Worm (Caenorhabditis elegans) whole organism, L1 larva: Measurements from ENCODE around the gene W04B5.8.

Experiments used
- C16A3.4 ChIP-seq: fragments of 150-350 bp; optimal IDR thresholded peaks from 2 replicates; lab custom pipeline; 2014; ENCODE audit warnings: missing biosample characterization, missing genetic modification characterization
- F16B12.6 ChIP-seq: fragments of 150-350 bp; optimal IDR thresholded peaks from 2 replicates; lab custom pipeline; 2014; ENCODE audit warnings: missing biosample characterization, missing genetic modification characterization
- blmp-1 ChIP-seq: fragments of 150-350 bp; optimal IDR thresholded peaks from 2 replicates; lab custom pipeline; 2014; ENCODE audit warnings: missing biosample characterization, missing genetic modification characterization
- ceh-8 ChIP-seq: fragments of 200-800 bp; sonication (Bioruptor generic); optimal IDR thresholded peaks from 2 replicates; lab custom pipeline; 2018; ENCODE audit warnings: mild to moderate bottlenecking, missing genetic modification characterization, moderate library complexity, missing compliant biosample characterization
- ceh-82 ChIP-seq, 3 experiments: fragments of 150-350 bp in 1 of 3; sonication (generic microtip) in 2 of 3; optimal IDR thresholded peaks; 2 replicates each; lab custom pipeline; 2014 to 2017; ENCODE audit warnings: missing biosample characterization in 3 of 3, missing genetic modification characterization in 3 of 3
- ceh-88 ChIP-seq: fragments of 200-800 bp; sonication (Bioruptor generic); IDR thresholded peaks from 2 replicates; pipeline ENCODE4 v1.3.6; 2022; ENCODE audit warnings: missing genetic modification characterization, missing compliant biosample characterization
- dpl-1 ChIP-seq, 3 experiments: fragments of 150-350 bp in 2 of 3; sonication (generic microtip) in 1 of 3; optimal IDR thresholded peaks; 2 replicates each; lab custom pipeline; 2014 to 2017; ENCODE audit warnings: missing biosample characterization in 3 of 3, missing genetic modification characterization in 3 of 3, missing genetic modification reagents in 3 of 3
- efl-1 ChIP-seq, 4 experiments: fragments of 150-350 bp; optimal IDR thresholded peaks in 3 of 4; peaks in 1 of 4; 1 replicate in 1 of 4; 2 replicates in 3 of 4; lab custom pipeline; 2014; ENCODE audit warnings: missing biosample characterization in 2 of 4, missing genetic modification characterization in 2 of 4, missing genetic modification reagents in 2 of 4
- egl-13 ChIP-seq: sonication (generic microtip); optimal IDR thresholded peaks from 2 replicates; lab custom pipeline; 2016; ENCODE audit warnings: missing genotype, missing genetic modification reagents, missing genetic modification characterization, missing compliant biosample characterization
- elt-2 ChIP-seq: sonication (generic microtip); optimal IDR thresholded peaks from 2 replicates; lab custom pipeline; 2016; ENCODE audit warnings: missing genetic modification characterization, mild to moderate bottlenecking, inconsistent platforms, missing compliant biosample characterization, missing genetic modification reagents
- elt-3 ChIP-seq, 6 experiments: fragments of 150-350 bp in 1 of 6; sonication (generic microtip); optimal IDR thresholded peaks; 2 replicates each; lab custom pipeline; 2017 to 2018; ENCODE audit warnings: missing biosample characterization in 6 of 6, missing genetic modification characterization in 6 of 6, inconsistent platforms in 1 of 6
- fkh-8 ChIP-seq: sonication (generic microtip); optimal IDR thresholded peaks from 2 replicates; lab custom pipeline; 2016; ENCODE audit warnings: mild to moderate bottlenecking, missing genetic modification characterization, missing compliant biosample characterization
- hlh-4 ChIP-seq: sonication (generic microtip); optimal IDR thresholded peaks from 2 replicates; lab custom pipeline; 2016; ENCODE audit warnings: mild to moderate bottlenecking, missing genetic modification characterization, missing compliant biosample characterization
- isw-1 ChIP-seq: fragments of 200-800 bp; sonication (Bioruptor generic); IDR thresholded peaks from 2 replicates; pipeline ENCODE4 v1.3.6; 2022; ENCODE audit warnings: missing genetic modification characterization, missing compliant biosample characterization
- jun-1 ChIP-seq: fragments of 150-350 bp; optimal IDR thresholded peaks from 2 replicates; lab custom pipeline; 2014; ENCODE audit warnings: missing biosample characterization, missing genetic modification reagents, missing genetic modification characterization
- lin-13 ChIP-seq: fragments of 150-350 bp; optimal IDR thresholded peaks from 2 replicates; lab custom pipeline; 2014; ENCODE audit warnings: missing biosample characterization, missing genetic modification reagents, missing genetic modification characterization
- lin-14 ChIP-seq: fragments of 200-800 bp; sonication (Bioruptor generic); optimal IDR thresholded peaks from 2 replicates; lab custom pipeline; 2018; ENCODE audit warnings: mild to moderate bottlenecking, missing genetic modification characterization, moderate library complexity, missing compliant biosample characterization
- lin-15B ChIP-seq: fragments of 150-350 bp; sonication (generic microtip); optimal IDR thresholded peaks from 3 replicates; lab custom pipeline; 2014; ENCODE audit warnings: missing biosample characterization, missing genetic modification characterization
- lin-35 ChIP-seq, 2 experiments: fragments of 150-350 bp; optimal IDR thresholded peaks; 2 replicates each; lab custom pipeline; 2014; ENCODE audit warnings: missing biosample characterization in 2 of 2, missing genetic modification characterization in 2 of 2, missing genetic modification reagents in 2 of 2
- lin-39 ChIP-seq: fragments of 150-350 bp; optimal IDR thresholded peaks from 2 replicates; lab custom pipeline; 2014; ENCODE audit warnings: missing biosample characterization, missing genetic modification reagents, missing genetic modification characterization
- lsy-2 ChIP-seq, 2 experiments: fragments of 150-350 bp; optimal IDR thresholded peaks; 2 replicates each; lab custom pipeline; 2014; ENCODE audit warnings: missing biosample characterization in 2 of 2, missing genetic modification characterization in 2 of 2
- mdl-1 ChIP-seq, 2 experiments: fragments of 150-350 bp; optimal IDR thresholded peaks; 2 replicates each; lab custom pipeline; 2014 to 2017; ENCODE audit warnings: missing biosample characterization in 2 of 2, missing genetic modification characterization in 2 of 2, inconsistent platforms in 1 of 2
- mep-1 ChIP-seq: fragments of 150-350 bp; optimal IDR thresholded peaks from 2 replicates; lab custom pipeline; 2014; ENCODE audit warnings: missing biosample characterization, missing genetic modification characterization
- nhr-11 ChIP-seq: fragments of 150-350 bp; optimal IDR thresholded peaks from 2 replicates; lab custom pipeline; 2014; ENCODE audit warnings: missing biosample characterization, missing genetic modification characterization
- nhr-19 ChIP-seq: fragments of 200-800 bp; sonication (Bioruptor generic); conservative IDR thresholded peaks from 2 replicates; pipeline ENCODE4 v1.3.6; 2022; ENCODE audit warnings: missing genetic modification characterization, missing compliant biosample characterization
- nhr-20 ChIP-seq: sonication (generic microtip); optimal IDR thresholded peaks from 2 replicates; lab custom pipeline; 2016; ENCODE audit warnings: mild to moderate bottlenecking, missing genetic modification characterization, missing compliant biosample characterization
- nhr-237 ChIP-seq: fragments of 150-350 bp; optimal IDR thresholded peaks from 2 replicates; lab custom pipeline; 2014; ENCODE audit warnings: missing biosample characterization, missing genetic modification characterization
- nhr-47 ChIP-seq: sonication (generic microtip); optimal IDR thresholded peaks from 2 replicates; lab custom pipeline; 2016; ENCODE audit warnings: mild to moderate bottlenecking, missing genetic modification characterization, moderate library complexity, missing compliant biosample characterization
- nhr-71 ChIP-seq: sonication (generic microtip); optimal IDR thresholded peaks from 2 replicates; lab custom pipeline; 2016; ENCODE audit warnings: mild to moderate bottlenecking, missing genetic modification characterization, moderate library complexity, missing compliant biosample characterization
- nhr-77 ChIP-seq: fragments of 150-350 bp; optimal IDR thresholded peaks from 2 replicates; lab custom pipeline; 2014; ENCODE audit warnings: missing biosample characterization, missing genetic modification characterization
- nhr-85 ChIP-seq: sonication (generic microtip); peaks from one replicate; lab custom pipeline; 2016; ENCODE audit warnings: missing genetic modification characterization, inconsistent platforms, missing compliant biosample characterization
- nhr-90 ChIP-seq: sonication (generic microtip); optimal IDR thresholded peaks from 2 replicates; lab custom pipeline; 2016; ENCODE audit warnings: mild to moderate bottlenecking, missing genetic modification characterization, missing compliant biosample characterization; ENCODE audit not compliant: poor library complexity
- pax-3 ChIP-seq: fragments of 200-800 bp; sonication (Bioruptor generic); optimal IDR thresholded peaks from 2 replicates; lab custom pipeline; 2018; ENCODE audit warnings: mild to moderate bottlenecking, missing genetic modification characterization, moderate library complexity, missing compliant biosample characterization
- pqm-1 ChIP-seq: sonication (generic microtip); optimal IDR thresholded peaks from 3 replicates; lab custom pipeline; 2017; ENCODE audit warnings: missing biosample characterization, missing genetic modification characterization
- rnt-1 ChIP-seq: sonication (generic microtip); optimal IDR thresholded peaks from 2 replicates; lab custom pipeline; 2016; ENCODE audit warnings: mild to moderate bottlenecking, missing genetic modification characterization, moderate library complexity, missing compliant biosample characterization
- skn-1 ChIP-seq: fragments of 150-350 bp; optimal IDR thresholded peaks from 2 replicates; lab custom pipeline; 2014; ENCODE audit warnings: missing biosample characterization, missing genetic modification characterization
- snpc-4 ChIP-seq: fragments of 150-350 bp; optimal IDR thresholded peaks from 2 replicates; lab custom pipeline; 2014; ENCODE audit warnings: missing biosample characterization, missing genetic modification characterization
- snu-23 ChIP-seq: sonication (generic microtip); optimal IDR thresholded peaks from 2 replicates; lab custom pipeline; 2016; ENCODE audit warnings: missing genetic modification characterization, missing compliant biosample characterization
- swsn-7 ChIP-seq: sonication (generic microtip); optimal IDR thresholded peaks from 2 replicates; lab custom pipeline; 2016; ENCODE audit warnings: missing genetic modification characterization, missing compliant biosample characterization
- unc-130 ChIP-seq: fragments of 150-350 bp; optimal IDR thresholded peaks from 2 replicates; lab custom pipeline; 2017; ENCODE audit warnings: missing biosample characterization, missing genetic modification characterization, inconsistent platforms
- unc-62 ChIP-seq: fragments of 150-350 bp; optimal IDR thresholded peaks from 2 replicates; lab custom pipeline; 2014; ENCODE audit warnings: missing biosample characterization, missing genetic modification reagents, missing genetic modification characterization
- unc-86 ChIP-seq: sonication (generic microtip); optimal IDR thresholded peaks from 2 replicates; lab custom pipeline; 2016; ENCODE audit warnings: missing genetic modification characterization, missing compliant biosample characterization
- vab-15 ChIP-seq: sonication (generic microtip); optimal IDR thresholded peaks from 2 replicates; lab custom pipeline; 2017; ENCODE audit warnings: missing genotype, mild to moderate bottlenecking, missing genetic modification characterization, missing compliant biosample characterization
- xbp-1 ChIP-seq: sonication (generic microtip); optimal IDR thresholded peaks from 2 replicates; lab custom pipeline; 2016; ENCODE audit warnings: missing genetic modification characterization, missing compliant biosample characterization
- zag-1 ChIP-seq: fragments of 150-350 bp; optimal IDR thresholded peaks from 2 replicates; lab custom pipeline; 2014; ENCODE audit warnings: missing biosample characterization, missing genetic modification characterization

Gene W04B5.8

DNA sequence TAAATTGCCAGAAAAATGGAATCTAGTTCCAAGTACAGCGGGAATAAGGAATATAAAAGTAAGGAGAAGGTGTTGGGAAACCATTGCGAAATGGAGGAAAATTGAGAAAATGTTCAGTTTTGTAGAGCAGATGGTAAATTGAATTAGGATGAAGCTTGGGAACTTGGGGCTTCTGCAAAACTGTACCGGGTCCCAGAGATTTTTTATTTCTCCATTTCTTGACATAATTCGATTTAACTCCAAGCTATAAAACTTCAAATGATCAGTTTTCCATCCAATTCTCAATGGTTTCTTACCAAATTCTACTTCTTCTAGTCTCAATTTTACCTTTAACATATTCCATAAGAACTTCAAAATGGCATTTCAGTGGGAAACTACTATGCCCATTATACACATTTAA lies 42.1 kb downstream of the W04B5.8 start, which contains the start of the genes E02H9.9 and E02H9.1:
Gene E02H9.9, minus strand, starts transcription at position 101 of the 400 bp plus-strand sequence.
Gene E02H9.1, plus strand, starts transcription at position 285 of the 400 bp plus-strand sequence.
- TF ChIP-seq pax-3 (tag; lab: Kevin White, UChicago), result no peak

DNA sequence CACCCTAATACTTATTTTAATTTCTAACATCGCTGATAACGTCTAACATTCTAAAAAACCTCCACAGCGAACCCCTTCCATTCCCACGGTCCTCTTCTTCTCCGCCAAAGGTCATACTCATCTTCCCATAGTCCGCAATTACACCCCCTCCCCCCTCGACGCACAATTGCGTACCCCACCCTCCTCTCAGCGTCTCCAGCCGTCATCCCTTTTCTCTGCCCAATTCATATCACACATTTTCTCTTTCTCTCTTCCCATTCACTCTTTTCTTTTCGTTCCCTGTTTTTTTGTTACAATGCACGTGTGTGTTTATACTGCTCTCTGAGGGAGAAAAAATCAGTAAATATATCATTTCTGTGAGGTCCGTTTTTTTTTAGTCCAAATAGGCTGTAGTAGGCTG lies 45.7 kb downstream of the W04B5.8 start:
- no peak for TF ChIP-seq nhr-237 (tag; lab: Kevin White, UChicago)
- TF ChIP-seq vab-15 (tag; lab: Kevin White, UChicago), result no peak
- TF ChIP-seq nhr-47 (tag; lab: Kevin White, UChicago), result peak; percentile 15
- peak; percentile 55 for TF ChIP-seq nhr-19 (GFP tag; lab: Robert Waterston, UW)
- peak; percentile 74 to 76 for TF ChIP-seq lin-35 (GFP tag; optimal IDR thresholded peaks at IDR 0.05; lab: Kevin White, UChicago)
- TF ChIP-seq egl-13 (tag; lab: Kevin White, UChicago), result no peak
- TF ChIP-seq ceh-88, result no peak
- no peak for TF ChIP-seq unc-86
- no peak for TF ChIP-seq nhr-11 (tag; lab: Kevin White, UChicago)
- peak; percentile 35 for TF ChIP-seq nhr-71
- TF ChIP-seq C16A3.4 (tag; lab: Kevin White, UChicago), result peak; percentile 16
- peak; percentile 23 to 73 (median 27) for TF ChIP-seq ceh-82 (tag; optimal IDR thresholded peaks at IDR 0.05; lab: Kevin White, UChicago)
- TF ChIP-seq snu-23 (GFP tag; lab: Kevin White, UChicago), result peak; percentile 47
- peak; percentile 20 for TF ChIP-seq swsn-7 (tag; lab: Kevin White, UChicago)
- TF ChIP-seq lsy-2 (tag; optimal IDR thresholded peaks at IDR 0.05; lab: Kevin White, UChicago), result peak; percentile 63 to 75
- TF ChIP-seq fkh-8 (tag; lab: Kevin White, UChicago), result peak; percentile 38
- peak in 1 of 2 experiments; percentile 72 for TF ChIP-seq mdl-1 (tag; optimal IDR thresholded peaks at IDR 0.05; lab: Kevin White, UChicago)
- peak; percentile 94 for TF ChIP-seq F16B12.6 (tag; lab: Kevin White, UChicago)
- TF ChIP-seq nhr-20 (tag; lab: Kevin White, UChicago), result peak; percentile 27
- peak; percentile 6 for TF ChIP-seq unc-130
- peak; percentile 24 for TF ChIP-seq lin-13 (GFP tag; lab: Kevin White, UChicago)
- TF ChIP-seq blmp-1 (tag; lab: Kevin White, UChicago), result peak; percentile 94
- TF ChIP-seq lin-15B (tag; lab: Kevin White, UChicago), result peak; percentile 50
- TF ChIP-seq dpl-1 (GFP tag; optimal IDR thresholded peaks at IDR 0.05; lab: Kevin White, UChicago), result peak; percentile 39 to 66 (median 40)
- TF ChIP-seq nhr-77 (tag; lab: Kevin White, UChicago), result peak; percentile 25
- TF ChIP-seq rnt-1 (tag; lab: Kevin White, UChicago), result peak; percentile 51
- peak; percentile 34; the same call in 1 of the 2 replicates for TF ChIP-seq isw-1 (GFP tag; lab: Robert Waterston, UW)
- TF ChIP-seq lin-14 (GFP tag; lab: Kevin White, UChicago), result peak; percentile 89
- peak; percentile 78 for TF ChIP-seq skn-1 (tag; lab: Kevin White, UChicago)
- TF ChIP-seq elt-3 (tag; optimal IDR thresholded peaks at IDR 0.05; lab: Kevin White, UChicago), result peak in 1 of 6 experiments; percentile 0
- TF ChIP-seq hlh-4, result no peak
- peak; percentile 70 for TF ChIP-seq mep-1 (tag; lab: Kevin White, UChicago)
- no peak for TF ChIP-seq ceh-8 (GFP tag; lab: Kevin White, UChicago)
- TF ChIP-seq efl-1 (optimal IDR thresholded peaks at IDR 0.05; lab: Kevin White, UChicago), result peak; percentile 58 to 70
- peak; percentile 65 to 93 for TF ChIP-seq efl-1 (GFP tag; optimal IDR thresholded peaks at IDR 0.05 in 1 of 2; lab: Kevin White, UChicago)
- no peak for TF ChIP-seq snpc-4 (tag; lab: Kevin White, UChicago)
- TF ChIP-seq xbp-1 (tag; lab: Kevin White, UChicago), result no peak

DNA sequence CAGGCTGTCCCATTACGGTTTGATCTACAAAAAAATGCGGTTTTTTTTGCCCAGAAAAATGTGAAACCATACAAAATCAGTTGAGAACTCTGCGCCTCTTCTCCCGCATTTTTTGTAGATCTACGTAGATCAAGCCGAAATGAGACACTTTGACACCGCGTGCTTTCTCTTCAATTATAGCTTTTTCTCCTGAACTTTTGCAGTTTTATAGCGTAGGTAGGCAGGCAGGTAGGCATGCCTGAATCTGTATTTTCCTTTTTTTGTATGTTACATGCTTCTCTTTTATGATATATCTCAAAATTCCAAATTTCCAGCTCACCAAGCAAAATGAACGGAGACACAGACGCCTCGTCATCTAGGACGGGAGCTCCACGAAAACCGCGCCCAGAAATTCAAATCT lies 47.4 kb downstream of the W04B5.8 start, which contains the start of gene smg-6:
Gene smg-6, plus strand, starts transcription at position 301 of the 400 bp plus-strand sequence.
- TF ChIP-seq rnt-1 (tag; lab: Kevin White, UChicago) (no peak), C16A3.4 (tag; lab: Kevin White, UChicago) (no peak), nhr-85 (tag; lab: Kevin White, UChicago) (no peak), nhr-77 (tag; lab: Kevin White, UChicago) (no peak), ceh-88 (no peak), nhr-71 (no peak), pqm-1 (tag; lab: Kevin White, UChicago) (no peak), zag-1 (tag; lab: Kevin White, UChicago) (no peak), nhr-90 (tag; lab: Kevin White, UChicago) (no peak), lin-39 (no peak), snu-23 (GFP tag; lab: Kevin White, UChicago) (no peak), elt-2 (no peak), vab-15 (tag; lab: Kevin White, UChicago) (no peak), unc-130 (no peak), jun-1 (tag; lab: Kevin White, UChicago) (no peak), unc-62 (GFP tag; lab: Kevin White, UChicago) (no peak), fkh-8 (tag; lab: Kevin White, UChicago) (no peak)
- TF ChIP-seq, all 84 proteins: peak for 0
